Worm (Caenorhabditis elegans): Measurements from ENCODE around the gene fkh-3.

Gene fkh-3

DNA sequence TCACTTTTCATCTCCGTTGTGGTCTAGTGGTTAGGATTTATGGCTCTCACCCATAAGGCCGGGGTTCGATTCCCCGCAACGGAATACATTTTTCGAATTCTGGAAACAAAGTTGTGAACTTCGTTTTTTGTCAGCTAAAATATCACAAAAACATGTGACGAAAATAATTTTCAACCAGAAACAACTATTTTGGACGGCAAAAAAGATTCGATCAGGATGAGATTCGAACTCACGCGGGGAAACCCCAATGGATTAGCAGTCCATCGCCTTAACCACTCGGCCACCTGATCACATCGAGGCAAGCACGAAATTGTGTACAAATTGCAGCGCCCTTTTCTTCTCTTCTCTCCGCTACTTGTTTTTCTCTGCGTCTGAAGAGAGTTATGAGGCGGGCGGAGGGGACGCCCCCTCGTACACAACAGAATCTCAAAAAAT is 25.4 kb upstream of the fkh-3 start (continued):
- TF ChIP-seq hlh-11 (tag; optimal IDR thresholded peaks at IDR 0.05) (peak; percentile 83), F44E2.7 (GFP tag; IDR thresholded peaks at IDR 0.05) (0 out of 2 replicates have a peak, but pooled peaks have one; percentile 68), nhr-48 (tag; optimal IDR thresholded peaks at IDR 0.05) (peak; percentile 82), Y105C5A.15 (GFP tag; IDR thresholded peaks at IDR 0.05) (0 out of 2 replicates have a peak, but pooled peaks have one; percentile 71), mdl-1 (tag; optimal IDR thresholded peaks at IDR 0.05) (peak in 1 of 2 experiments; percentile 70), hlh-30 (tag; optimal IDR thresholded peaks at IDR 0.05; ENCODE audit: insufficient read depth) (peak; percentile 88), tra-1 (GFP tag; IDR thresholded peaks at IDR 0.05) (peak; percentile 90), dve-1 (tag; optimal IDR thresholded peaks at IDR 0.05; ENCODE audit: insufficient read depth) (peak; percentile 68), lin-13 (GFP tag; optimal IDR thresholded peaks at IDR 0.05) (peak; percentile 78), F10B5.3 (tag; optimal IDR thresholded peaks at IDR 0.05) (peak; percentile 54), zfp-2 (tag; optimal IDR thresholded peaks at IDR 0.05) (peak; percentile 51), nhr-28 (tag; optimal IDR thresholded peaks at IDR 0.05) (peak; percentile 17), duxl-1 (tag; optimal IDR thresholded peaks at IDR 0.05; ENCODE audit: poor library complexity) (peak; percentile 78), spr-3 (GFP tag; optimal IDR thresholded peaks at IDR 0.05) (peak; percentile 82), dpl-1 (GFP tag; optimal IDR thresholded peaks at IDR 0.05) (peak; percentile 29)

DNA sequence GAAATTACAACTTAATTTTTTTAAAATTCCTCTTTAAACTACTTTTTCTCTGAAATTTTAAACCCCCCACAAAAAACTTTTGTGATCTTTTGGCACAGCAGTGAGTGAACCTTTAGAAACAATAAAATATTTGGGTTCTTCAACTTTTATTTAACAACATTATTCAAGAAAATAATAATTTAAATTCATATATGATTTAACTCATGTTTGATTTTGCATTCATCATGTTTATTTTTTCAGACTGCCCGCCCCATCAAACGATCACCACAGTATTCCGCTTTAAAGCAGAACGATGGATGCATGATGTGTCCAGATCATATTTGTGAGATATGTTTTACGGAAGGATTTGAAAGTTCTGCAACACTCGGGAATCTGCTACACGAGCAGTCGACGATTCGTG is 23.2 kb upstream of the fkh-3 start, which contains the start of gene set-8:
set-8 (plus strand) TSS at position 301 of the 400 bp plus-strand sequence.
- TF ChIP-seq snpc-4 (tag; optimal IDR thresholded peaks at IDR 0.05), result no peak
- TF ChIP-seq F26F4.8 (GFP tag; conservative IDR thresholded peaks at IDR 0.05), result no peak
- no peak for TF ChIP-seq daf-8 (GFP tag; IDR thresholded peaks at IDR 0.05)
- no peak for TF ChIP-seq set-16 (GFP tag; IDR thresholded peaks at IDR 0.05)
- no peak for TF ChIP-seq ceh-82 (tag; optimal IDR thresholded peaks at IDR 0.05)
- TF ChIP-seq attf-4 (tag; optimal IDR thresholded peaks at IDR 0.05), result no peak
- TF ChIP-seq Y5F2A.4 (GFP tag; optimal IDR thresholded peaks at IDR 0.05), result no peak
- no peak for TF ChIP-seq lsy-2 (tag; optimal IDR thresholded peaks at IDR 0.05)
- no peak for TF ChIP-seq tra-1 (GFP tag; IDR thresholded peaks at IDR 0.05)
- no peak for TF ChIP-seq ces-1 (GFP tag; optimal IDR thresholded peaks at IDR 0.05)
- no peak for TF ChIP-seq nhr-25 (tag; optimal IDR thresholded peaks at IDR 0.05; ENCODE audit: borderline replicate concordance, insufficient read depth)
- TF ChIP-seq daf-16 (GFP tag; optimal IDR thresholded peaks at IDR 0.05), result no peak
- no peak for TF ChIP-seq daf-16 (tag; optimal IDR thresholded peaks at IDR 0.05)
- TF ChIP-seq madf-5 (GFP tag; IDR thresholded peaks at IDR 0.05), result no peak
- no peak for TF ChIP-seq egl-27 (tag; optimal IDR thresholded peaks at IDR 0.05)
- no peak for TF ChIP-seq hif-1 (tag; optimal IDR thresholded peaks at IDR 0.05)
- no peak for TF ChIP-seq daf-12 (tag; optimal IDR thresholded peaks at IDR 0.05)
- no peak for TF ChIP-seq jun-1 (tag; optimal IDR thresholded peaks at IDR 0.05)
- TF ChIP-seq ZK337.2 (GFP tag; IDR thresholded peaks at IDR 0.05), result no peak

DNA sequence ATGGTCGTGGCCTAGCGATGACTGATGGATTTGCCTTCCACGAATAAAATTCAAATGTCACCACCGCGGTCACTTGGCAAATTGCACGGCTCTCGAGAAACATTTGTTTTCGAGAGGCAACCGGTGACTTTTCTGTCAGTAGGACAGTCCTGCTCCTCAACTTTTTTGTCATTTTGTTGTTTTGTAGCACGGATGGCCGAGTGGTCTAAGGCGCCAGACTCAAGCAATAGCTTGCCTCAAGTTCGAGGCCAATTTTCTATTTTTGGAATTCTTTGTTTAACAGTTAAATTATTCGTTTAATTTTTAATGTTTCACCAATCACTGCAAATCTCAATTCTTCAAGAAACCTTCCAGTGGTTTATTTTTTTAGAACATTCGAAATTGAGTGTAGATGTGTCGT is 21.0 kb upstream of the fkh-3 start:
- TF ChIP-seq lin-38 (GFP tag; IDR thresholded peaks at IDR 0.05) (peak; percentile 41; the same call in 1 of the 2 replicates), pqm-1 (tag; optimal IDR thresholded peaks at IDR 0.05) (no peak), spr-3 (GFP tag; optimal IDR thresholded peaks at IDR 0.05) (no peak), aha-1 (tag) (peak; percentile 94), madf-5 (GFP tag; IDR thresholded peaks at IDR 0.05) (0 out of 4 replicates have a peak, but pooled peaks of 1 of the 2 experiments have one; percentile 28), daf-16 (GFP tag; optimal IDR thresholded peaks at IDR 0.05) (no peak), daf-16 (tag; optimal IDR thresholded peaks at IDR 0.05) (peak; percentile 35), egl-43 (GFP tag; IDR thresholded peaks at IDR 0.05) (0 out of 2 replicates have a peak, but pooled peaks have one; percentile 37), nhr-48 (tag; optimal IDR thresholded peaks at IDR 0.05) (no peak), T20F7.1 (GFP tag; optimal IDR thresholded peaks at IDR 0.05) (no peak), F49E8.2 (tag; optimal IDR thresholded peaks at IDR 0.05; ENCODE audit: borderline replicate concordance) (no peak), egl-27 (tag; optimal IDR thresholded peaks at IDR 0.05) (no peak), lim-7 (GFP tag; IDR thresholded peaks at IDR 0.05) (peak; percentile 65)

Data from whole organism, L4 larva.